Fruit fly (Drosophila melanogaster) whole organism, pupa: ENCODE data around the gene cno.

ENCODE experiments used
- CG10348 ChIP-seq: fragments of 200-800 bp; sonication (Bioruptor generic); IDR thresholded peaks from 2 replicates; pipeline ENCODE4 v1.3.6; 2022; ENCODE audit warnings: missing biosample characterization, missing genetic modification characterization
- CG12605 ChIP-seq: fragments of 200-800 bp; sonication (Bioruptor generic); IDR thresholded peaks from 2 replicates; pipeline ENCODE4 v1.3.6; 2022; ENCODE audit warnings: missing biosample characterization, missing genetic modification characterization
- D1 ChIP-seq: fragments of 200-800 bp; sonication (Bioruptor generic); optimal IDR thresholded peaks from 2 replicates; lab custom pipeline; 2018; ENCODE audit warnings: missing biosample characterization, mild to moderate bottlenecking, missing genetic modification characterization, moderate library complexity
- Pif1A ChIP-seq: fragments of 200-800 bp; sonication (Bioruptor generic); optimal IDR thresholded peaks from 3 replicates; lab custom pipeline; 2016; ENCODE audit warnings: missing biosample characterization, missing genetic modification characterization
- fd96Ca ChIP-seq: fragments of 200-800 bp; sonication (Bioruptor generic); IDR thresholded peaks from 3 replicates; pipeline ENCODE4 v1.3.6; 2022; ENCODE audit warnings: missing biosample characterization, missing genetic modification characterization
- gl ChIP-seq: fragments of 200-800 bp; sonication (Bioruptor generic); optimal IDR thresholded peaks from 2 replicates; lab custom pipeline; 2018; ENCODE audit warnings: missing biosample characterization, mild to moderate bottlenecking, missing genetic modification characterization

- TF ChIP-seq Pif1A (GFP tag; lab: Kevin White, UChicago) (no peak), CG10348 (GFP tag; lab: Robert Waterston, UW) (no peak), D1 (tag; lab: Kevin White, UChicago) (no peak), CG12605 (no peak), gl (tag; lab: Kevin White, UChicago) (no peak), fd96Ca (GFP tag; lab: Robert Waterston, UW) (no peak)
Measured at dm6 chr3R:5124928-5125327, 92.3 kb downstream of the cno start.
